Worm (Caenorhabditis elegans) whole organism, midembryonic: ENCODE measurements around the gene dlc-4.

Source experiments
- T22C8.4 ChIP-seq: fragments of 200-800 bp; sonication (Bioruptor generic); IDR thresholded peaks from 2 replicates; pipeline ENCODE4 v1.3.6; 2022; ENCODE audit warnings: missing genetic modification characterization, missing compliant biosample characterization
- cog-1 ChIP-seq: sonication (generic microtip); optimal IDR thresholded peaks from 2 replicates; lab custom pipeline; 2016; ENCODE audit warnings: missing genetic modification characterization, missing compliant biosample characterization
- flt-1 ChIP-seq: fragments of 200-800 bp; sonication (Bioruptor generic); IDR thresholded peaks from 2 replicates; pipeline ENCODE4 v1.3.6; 2022; ENCODE audit warnings: missing genetic modification characterization, missing compliant biosample characterization
- klf-2 ChIP-seq: fragments of 200-800 bp; sonication (Bioruptor generic); conservative IDR thresholded peaks from 2 replicates; pipeline ENCODE4 v1.3.6; 2022; ENCODE audit warnings: missing genetic modification reagents, missing genetic modification characterization, missing compliant biosample characterization
- med-1 ChIP-seq: sonication (generic microtip); optimal IDR thresholded peaks from 2 replicates; lab custom pipeline; 2017; ENCODE audit warnings: missing genetic modification characterization, mild to moderate bottlenecking, missing compliant biosample characterization, antibody characterized with exemption, missing genetic modification reagents; ENCODE audit not compliant: insufficient read depth
- ref-1 ChIP-seq: fragments of 200-800 bp; sonication (Bioruptor generic); conservative IDR thresholded peaks from 2 replicates; pipeline ENCODE4 v1.3.6; 2022; ENCODE audit warnings: missing genetic modification reagents, missing genetic modification characterization, missing compliant biosample characterization
- tab-1 ChIP-seq: fragments of 200-800 bp; sonication (Bioruptor generic); IDR thresholded peaks from 2 replicates; pipeline ENCODE4 v1.3.6; 2022; ENCODE audit warnings: missing genetic modification characterization, missing compliant biosample characterization
- ztf-23 ChIP-seq: fragments of 200-800 bp; sonication (Bioruptor generic); IDR thresholded peaks from 2 replicates; pipeline ENCODE4 v1.3.6; 2022; ENCODE audit warnings: missing genetic modification reagents, missing genetic modification characterization, missing compliant biosample characterization
- ztf-29 ChIP-seq: fragments of 200-800 bp; sonication (Bioruptor generic); IDR thresholded peaks from 2 replicates; pipeline ENCODE4 v1.3.6; 2022; ENCODE audit warnings: missing genetic modification reagents, missing genetic modification characterization, missing compliant biosample characterization

- TF ChIP-seq ztf-29 (GFP tag; lab: Robert Waterston, UW) (no peak), ref-1 (no peak), ztf-23 (GFP tag; lab: Robert Waterston, UW) (no peak), flt-1 (GFP tag; lab: Robert Waterston, UW) (no peak), tab-1 (GFP tag; lab: Robert Waterston, UW) (no peak), T22C8.4 (no peak), cog-1 (tag; lab: Kevin White, UChicago) (no peak), med-1 (no peak), klf-2 (GFP tag; lab: Robert Waterston, UW) (no peak)
Measured at ce11 chrIV:16446664-16447063, 3.6 kb downstream of the dlc-4 start.
